3 fruit fly cellular contexts compared by ENCODE assay signal in the genomic region with DNA sequence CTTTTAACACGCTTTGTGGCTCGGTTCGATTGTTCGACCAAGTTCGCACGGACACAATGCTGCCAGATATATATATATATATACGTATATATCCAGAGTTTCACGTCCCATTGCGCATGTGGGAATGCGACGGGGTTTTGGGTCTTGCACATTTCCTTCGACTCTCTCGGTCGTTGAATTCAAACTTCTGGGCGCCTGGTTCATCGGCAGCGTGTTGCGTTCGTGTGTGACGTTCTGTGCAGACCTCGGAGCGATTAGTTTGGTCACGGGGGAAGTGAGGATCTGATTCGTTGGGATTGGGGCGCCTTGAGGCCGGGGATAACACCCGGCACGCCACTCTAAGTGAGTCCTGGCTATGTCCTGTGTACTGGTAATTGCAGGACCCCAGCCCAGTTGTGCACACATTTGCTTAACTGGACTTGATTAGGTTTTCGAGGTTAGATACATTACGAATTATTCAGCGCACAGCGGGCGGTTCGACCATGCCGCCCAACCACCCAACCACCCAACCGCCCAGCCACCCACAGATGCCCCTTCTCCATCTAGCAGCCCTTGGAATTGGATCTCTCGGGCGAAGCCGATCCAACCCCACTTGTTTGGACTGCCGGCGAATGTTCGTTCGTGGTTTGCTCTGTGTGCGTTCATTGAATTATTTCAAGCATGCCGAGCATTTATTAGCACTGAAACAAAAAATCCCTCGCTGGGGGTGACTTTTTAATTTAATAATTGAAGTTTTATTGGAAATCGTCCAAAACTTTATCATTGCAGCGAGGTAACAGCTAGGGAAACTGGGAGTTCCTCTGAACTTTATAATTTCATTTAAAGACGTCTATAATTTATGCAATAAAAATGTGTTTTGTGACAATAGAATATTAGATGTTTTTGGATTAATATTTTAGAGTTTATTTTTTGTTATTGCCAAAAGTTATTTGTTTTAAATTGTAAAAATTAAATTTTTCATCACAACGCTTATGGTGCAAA.
TF ChIP-seq lines count a peak whose summit lies in the region.

No protein-coding gene starts in this region.

- TF ChIP-seq CTCF in whole organism, embryonic (GFP tag; optimal IDR thresholded peaks at IDR 0.05; lab: Kevin White, UChicago) = no peak

TF ChIP-seq in whole organism, embryonic, 481 proteins besides CTCF, POLR2A, EP300 and RAD21 (continues in another document):
- TF ChIP-seq CG7357 (GFP tag; IDR thresholded peaks at IDR 0.05; lab: Robert Waterston, UW) (no peak), Drgx (GFP tag; IDR thresholded peaks at IDR 0.05; lab: Robert Waterston, UW) (no peak), CG7928 (GFP tag; optimal IDR thresholded peaks at IDR 0.05; lab: Kevin White, UChicago) (no peak), sim (GFP tag; IDR thresholded peaks at IDR 0.05; lab: Robert Waterston, UW) (no peak), Elba2 (GFP tag; optimal IDR thresholded peaks at IDR 0.05; lab: Kevin White, UChicago) (no peak), Atf3 (GFP tag; optimal IDR thresholded peaks at IDR 0.05; lab: Kevin White, UChicago) (no peak), br (optimal IDR thresholded peaks at IDR 0.05; lab: Kevin White, UChicago) (no peak), Hey (tag; optimal IDR thresholded peaks at IDR 0.05; lab: Kevin White, UChicago) (no peak), klu (GFP tag; IDR thresholded peaks at IDR 0.05; lab: Robert Waterston, UW) (no peak), toy (GFP tag; IDR thresholded peaks at IDR 0.05; lab: Robert Waterston, UW) (no peak), CG12744 (GFP tag; optimal IDR thresholded peaks at IDR 0.05; lab: Kevin White, UChicago) (peak; percentile 0), pho (GFP tag; optimal IDR thresholded peaks at IDR 0.05; lab: Kevin White, UChicago) (no peak), Tbp (GFP tag; optimal IDR thresholded peaks at IDR 0.05; lab: Kevin White, UChicago) (no peak), tll (GFP tag; optimal IDR thresholded peaks at IDR 0.05; lab: Kevin White, UChicago) (no peak), grn (GFP tag; optimal IDR thresholded peaks at IDR 0.05; lab: Kevin White, UChicago) (no peak), Fer2 (tag; optimal IDR thresholded peaks at IDR 0.05; lab: Kevin White, UChicago) (no peak), CG13424 (tag; optimal IDR thresholded peaks at IDR 0.05; lab: Kevin White, UChicago) (peak; percentile 22), Mad (GFP tag; optimal IDR thresholded peaks at IDR 0.05; lab: Kevin White, UChicago) (no peak), CG10366 (GFP tag; IDR thresholded peaks at IDR 0.05; lab: Robert Waterston, UW) (peak; percentile 14; the same call in 1 of the 2 replicates), CG14014 (GFP tag; IDR thresholded peaks at IDR 0.05; lab: Robert Waterston, UW) (no peak), danr (GFP tag; IDR thresholded peaks at IDR 0.05; lab: Robert Waterston, UW) (no peak), pros (GFP tag; optimal IDR thresholded peaks at IDR 0.05; lab: Kevin White, UChicago) (peak; percentile 43), CG32772 (GFP tag; IDR thresholded peaks at IDR 0.05; lab: Robert Waterston, UW) (no peak), CG11456 (GFP tag; IDR thresholded peaks at IDR 0.05; lab: Robert Waterston, UW) (no peak), D19A (tag; optimal IDR thresholded peaks at IDR 0.05; lab: Kevin White, UChicago) (no peak), CG3281 (GFP tag; optimal IDR thresholded peaks at IDR 0.05; lab: Kevin White, UChicago) (peak; percentile 41), fd64A (GFP tag; optimal IDR thresholded peaks at IDR 0.05; lab: Kevin White, UChicago) (no peak), chn (GFP tag; optimal IDR thresholded peaks at IDR 0.05; lab: Kevin White, UChicago) (peak; percentile 8)

TF ChIP-seq in whole organism, prepupa, 60 proteins besides CTCF, POLR2A, EP300 and RAD21 (continues in another document):
- TF ChIP-seq Eip75B (GFP tag; optimal IDR thresholded peaks at IDR 0.05; lab: Kevin White, UChicago) (no peak), Ets21C (GFP tag; optimal IDR thresholded peaks at IDR 0.05; lab: Kevin White, UChicago) (no peak), CG8632 (GFP tag; optimal IDR thresholded peaks at IDR 0.05; lab: Kevin White, UChicago) (no peak), achi (GFP tag; optimal IDR thresholded peaks at IDR 0.05; lab: Kevin White, UChicago) (peak; percentile 21), Hr39 (GFP tag; optimal IDR thresholded peaks at IDR 0.05; lab: Kevin White, UChicago) (peak; percentile 13), CG4318 (GFP tag; optimal IDR thresholded peaks at IDR 0.05; lab: Kevin White, UChicago) (no peak), ss (GFP tag; optimal IDR thresholded peaks at IDR 0.05; lab: Kevin White, UChicago) (no peak), salr (GFP tag; optimal IDR thresholded peaks at IDR 0.05; lab: Kevin White, UChicago) (no peak), CG6163 (GFP tag; IDR thresholded peaks at IDR 0.05; lab: Robert Waterston, UW) (no peak), dac (GFP tag; optimal IDR thresholded peaks at IDR 0.05; lab: Kevin White, UChicago) (no peak), Sox102F (GFP tag; optimal IDR thresholded peaks at IDR 0.05; lab: Kevin White, UChicago) (peak; percentile 8), CG31627 (GFP tag; optimal IDR thresholded peaks at IDR 0.05; lab: Kevin White, UChicago) (peak; percentile 35), CG3919 (GFP tag; optimal IDR thresholded peaks at IDR 0.05; lab: Kevin White, UChicago) (no peak), Hr4 (GFP tag; optimal IDR thresholded peaks at IDR 0.05; lab: Kevin White, UChicago) (no peak), CG34406 (GFP tag; optimal IDR thresholded peaks at IDR 0.05; lab: Kevin White, UChicago) (no peak), topi (GFP tag; optimal IDR thresholded peaks at IDR 0.05; lab: Kevin White, UChicago) (peak; percentile 12), CG8119 (GFP tag; IDR thresholded peaks at IDR 0.05; lab: Robert Waterston, UW) (no peak), Sox14 (GFP tag; optimal IDR thresholded peaks at IDR 0.05; lab: Kevin White, UChicago) (no peak), lz (GFP tag; optimal IDR thresholded peaks at IDR 0.05; lab: Kevin White, UChicago) (peak; percentile 2), Smox (GFP tag; optimal IDR thresholded peaks at IDR 0.05; lab: Kevin White, UChicago) (peak; percentile 19), CG3032 (tag; optimal IDR thresholded peaks at IDR 0.05; lab: Kevin White, UChicago) (no peak), vri (GFP tag; optimal IDR thresholded peaks at IDR 0.05; lab: Kevin White, UChicago) (no peak), spab (GFP tag; optimal IDR thresholded peaks at IDR 0.05; lab: Kevin White, UChicago) (no peak), dsx (GFP tag; optimal IDR thresholded peaks at IDR 0.05; lab: Kevin White, UChicago; ENCODE audit: poor library complexity, severe bottlenecking) (no peak), Eip78C (GFP tag; lab: Kevin White, UChicago) (peak; percentile 74), Met (GFP tag; optimal IDR thresholded peaks at IDR 0.05; lab: Kevin White, UChicago) (peak; percentile 51), acj6 (GFP tag; optimal IDR thresholded peaks at IDR 0.05; lab: Kevin White, UChicago) (peak; percentile 9), CG11902 (GFP tag; optimal IDR thresholded peaks at IDR 0.05; lab: Kevin White, UChicago) (no peak), fd85E (GFP tag; optimal IDR thresholded peaks at IDR 0.05; lab: Kevin White, UChicago) (no peak)

TF ChIP-seq in whole organism, wandering third instar larva, 38 proteins besides CTCF, POLR2A, EP300 and RAD21:
- TF ChIP-seq Hr83 (GFP tag; optimal IDR thresholded peaks at IDR 0.05; lab: Kevin White, UChicago; ENCODE audit: poor library complexity, severe bottlenecking) (no peak), Dfd (GFP tag; optimal IDR thresholded peaks at IDR 0.05; lab: Kevin White, UChicago) (peak; percentile 59)

Comparison
In these comparisons a context has a peak if more than half of its experiments do, and no peak if none do; other contexts are left out.
1. Of the 7 proteins assayed by ChIP-seq in both whole organism, embryonic and whole organism, prepupa: peak only in whole organism, embryonic: Blimp-1; only in whole organism, prepupa: Hr39; in both: Sox102F; in neither: 4.